Fruit fly (Drosophila melanogaster): ENCODE data around the gene nSyb.

The nSyb gene

dm6 chr3L:1584781-1585180, 52.8 kb downstream of the nSyb start (continued):
- TF ChIP-seq Oaz (GFP tag; IDR thresholded peaks at IDR 0.05) (no peak), Med (GFP tag) (peak; percentile 57)

- peak; percentile 60 for TF ChIP-seq CG12236 (GFP tag; optimal IDR thresholded peaks at IDR 0.05)
- peak; percentile 79 for TF ChIP-seq CG17829 (tag; optimal IDR thresholded peaks at IDR 0.05)
- TF ChIP-seq Hr3 (GFP tag; optimal IDR thresholded peaks at IDR 0.05), result peak; percentile 63
- no peak for TF ChIP-seq CG8478 (optimal IDR thresholded peaks at IDR 0.05)
- no peak for TF ChIP-seq Hey (tag; optimal IDR thresholded peaks at IDR 0.05)
- peak; percentile 66 for TF ChIP-seq Rfx (GFP tag; IDR thresholded peaks at IDR 0.05)
- peak; percentile 29 for TF ChIP-seq CG10462 (GFP tag; optimal IDR thresholded peaks at IDR 0.05)
- TF ChIP-seq CG10267 (tag; optimal IDR thresholded peaks at IDR 0.05), result peak; percentile 59
- TF ChIP-seq chinmo (GFP tag; IDR thresholded peaks at IDR 0.05; ENCODE audit: partially characterized antibody), result no peak
- no peak for TF ChIP-seq Sry-δ (GFP tag; optimal IDR thresholded peaks at IDR 0.05)
- TF ChIP-seq sima (GFP tag; optimal IDR thresholded peaks at IDR 0.05), result no peak
- TF ChIP-seq CG8359 (GFP tag; optimal IDR thresholded peaks at IDR 0.05; ENCODE audit: borderline replicate concordance), result no peak
- no peak for TF ChIP-seq usp (GFP tag; optimal IDR thresholded peaks at IDR 0.05)
- TF ChIP-seq BtbVII (GFP tag; optimal IDR thresholded peaks at IDR 0.05), result no peak
- no peak for TF ChIP-seq CG10565 (GFP tag; optimal IDR thresholded peaks at IDR 0.05)
- no peak for TF ChIP-seq CG10321 (GFP tag; IDR thresholded peaks at IDR 0.05)
- 0 out of 3 replicates have a peak, but pooled peaks have one; percentile 45 for TF ChIP-seq H15 (GFP tag; IDR thresholded peaks at IDR 0.05)
- no peak for TF ChIP-seq Dref (GFP tag; IDR thresholded peaks at IDR 0.05)
- no peak for TF ChIP-seq Vsx1 (GFP tag; optimal IDR thresholded peaks at IDR 0.05)
- TF ChIP-seq tio (GFP tag; optimal IDR thresholded peaks at IDR 0.05), result peak; percentile 54
- TF ChIP-seq tin (GFP tag; optimal IDR thresholded peaks at IDR 0.05), result no peak
- TF ChIP-seq CG43689 (GFP tag; IDR thresholded peaks at IDR 0.05), result 0 out of 2 replicates have a peak, but pooled peaks have one; percentile 50
- no peak for TF ChIP-seq Dek (tag; optimal IDR thresholded peaks at IDR 0.05)
- no peak for TF ChIP-seq fru (optimal IDR thresholded peaks at IDR 0.05)
- TF ChIP-seq CG2202 (tag; optimal IDR thresholded peaks at IDR 0.05), result peak; percentile 46
- TF ChIP-seq CG11504 (tag; optimal IDR thresholded peaks at IDR 0.05), result no peak
- no peak for TF ChIP-seq wdn (GFP tag; IDR thresholded peaks at IDR 0.05)
- no peak for TF ChIP-seq insv (GFP tag; optimal IDR thresholded peaks at IDR 0.05)
- TF ChIP-seq HLHmδ (GFP tag; optimal IDR thresholded peaks at IDR 0.05), result no peak
- no peak for TF ChIP-seq CG6654 (GFP tag; optimal IDR thresholded peaks at IDR 0.05)
- no peak for TF ChIP-seq inv (GFP tag; IDR thresholded peaks at IDR 0.05; ENCODE audit: partially characterized antibody)
- TF ChIP-seq D19B (GFP tag; optimal IDR thresholded peaks at IDR 0.05), result no peak
- peak; percentile 62 for TF ChIP-seq PHDP (tag; optimal IDR thresholded peaks at IDR 0.05)
- peak; percentile 70 for TF ChIP-seq CG12769 (tag; optimal IDR thresholded peaks at IDR 0.05)
- no peak for TF ChIP-seq onecut (GFP tag; IDR thresholded peaks at IDR 0.05)
- TF ChIP-seq CG3065 (GFP tag; optimal IDR thresholded peaks at IDR 0.05), result peak; percentile 22
- TF ChIP-seq Aef1 (GFP tag; IDR thresholded peaks at IDR 0.05), result 0 out of 3 replicates have a peak, but pooled peaks have one; percentile 13
- TF ChIP-seq CG10366 (GFP tag; IDR thresholded peaks at IDR 0.05), result peak; percentile 44
- TF ChIP-seq luna (GFP tag; optimal IDR thresholded peaks at IDR 0.05), result no peak
- TF ChIP-seq CG8944 (GFP tag; optimal IDR thresholded peaks at IDR 0.05), result peak; percentile 53
- TF ChIP-seq HmgZ (tag; optimal IDR thresholded peaks at IDR 0.05), result peak; percentile 39
- peak; percentile 50 for TF ChIP-seq tap (tag; optimal IDR thresholded peaks at IDR 0.05)
- TF ChIP-seq Opbp (GFP tag; IDR thresholded peaks at IDR 0.05; ENCODE audit: partially characterized antibody), result no peak
- peak; percentile 65 for TF ChIP-seq CG32772 (GFP tag; IDR thresholded peaks at IDR 0.05)
- TF ChIP-seq CG17612 (GFP tag; IDR thresholded peaks at IDR 0.05), result no peak
- peak; percentile 87 for TF ChIP-seq Drgx (GFP tag; IDR thresholded peaks at IDR 0.05)
- TF ChIP-seq jumu (GFP tag; optimal IDR thresholded peaks at IDR 0.05), result peak; percentile 41
- no peak for TF ChIP-seq CG8281 (tag; optimal IDR thresholded peaks at IDR 0.05)
- TF ChIP-seq NFAT (GFP tag; IDR thresholded peaks at IDR 0.05), result no peak
Observed at dm6 chr3L:1584003-1584402, 53.5 kb downstream of the nSyb start.
